Fruit fly (Drosophila melanogaster): ENCODE measurements around the gene ss.

dm6 chr3R:16334797-16335196 lies 68.7 kb downstream of the ss start:
- no peak for TF ChIP-seq Myc (optimal IDR thresholded peaks at IDR 0.05)
- no peak for TF ChIP-seq insv (optimal IDR thresholded peaks at IDR 0.05)
- no peak for TF ChIP-seq Sin3A (optimal IDR thresholded peaks at IDR 0.05)
- TF ChIP-seq ttk (optimal IDR thresholded peaks at IDR 0.05), result no peak
- TF ChIP-seq h (optimal IDR thresholded peaks at IDR 0.05), result no peak
